Worm (Caenorhabditis elegans) whole organism, midembryonic: ENCODE results near the gene cdr-2.

Experiments used
- cog-1 ChIP-seq: sonication (generic microtip); optimal IDR thresholded peaks from 2 replicates; lab custom pipeline; 2016; ENCODE audit warnings: missing genetic modification characterization, missing compliant biosample characterization
- flt-1 ChIP-seq: fragments of 200-800 bp; sonication (Bioruptor generic); IDR thresholded peaks from 2 replicates; pipeline ENCODE4 v1.3.6; 2022; ENCODE audit warnings: missing genetic modification characterization, missing compliant biosample characterization
- med-1 ChIP-seq: sonication (generic microtip); optimal IDR thresholded peaks from 2 replicates; lab custom pipeline; 2017; ENCODE audit warnings: missing genetic modification characterization, mild to moderate bottlenecking, missing compliant biosample characterization, antibody characterized with exemption, missing genetic modification reagents; ENCODE audit not compliant: insufficient read depth
- ref-1 ChIP-seq: fragments of 200-800 bp; sonication (Bioruptor generic); conservative IDR thresholded peaks from 2 replicates; pipeline ENCODE4 v1.3.6; 2022; ENCODE audit warnings: missing genetic modification reagents, missing genetic modification characterization, missing compliant biosample characterization
- ztf-23 ChIP-seq: fragments of 200-800 bp; sonication (Bioruptor generic); IDR thresholded peaks from 2 replicates; pipeline ENCODE4 v1.3.6; 2022; ENCODE audit warnings: missing genetic modification reagents, missing genetic modification characterization, missing compliant biosample characterization

ce11 chrV:12462908-12463307 lies 47.4 kb upstream of the cdr-2 start, which contains the start of gene egl-10:
- TF ChIP-seq ztf-23 (GFP tag; lab: Robert Waterston, UW), result no peak
- no peak for TF ChIP-seq med-1
- TF ChIP-seq ref-1, result no peak
- no peak for TF ChIP-seq cog-1 (tag; lab: Kevin White, UChicago)
- TF ChIP-seq flt-1 (GFP tag; lab: Robert Waterston, UW), result no peak
